Worm (Caenorhabditis elegans) whole organism, mixed stage, embryonic: ENCODE data around the gene cnp-3.
"Not testable (repeated sequence)": the region's sequence is repeated elsewhere in the genome, so short reads cannot be mapped to it uniquely, and the experiment has no call there.

Experiments
- M03D4.4 ChIP-seq: sonication (generic microtip); optimal IDR thresholded peaks from 2 replicates; lab custom pipeline; 2017; ENCODE audit warnings: mild to moderate bottlenecking, missing genetic modification characterization, missing compliant biosample characterization
- bed-3 ChIP-seq: fragments of 200-800 bp; sonication (Bioruptor generic); optimal IDR thresholded peaks from 3 replicates; lab custom pipeline; 2018; ENCODE audit warnings: mild to moderate bottlenecking, missing genetic modification characterization, moderate library complexity, missing compliant biosample characterization
- blmp-1 ChIP-seq: fragments of 150-350 bp; optimal IDR thresholded peaks from 2 replicates; lab custom pipeline; 2014; ENCODE audit warnings: missing biosample characterization, missing genetic modification characterization
- ceh-39 ChIP-seq: fragments of 150-350 bp; optimal IDR thresholded peaks from 2 replicates; lab custom pipeline; 2014; ENCODE audit warnings: missing biosample characterization, missing genetic modification characterization
- ceh-83 ChIP-seq: fragments of 200-800 bp; sonication (Bioruptor generic); optimal IDR thresholded peaks from 2 replicates; lab custom pipeline; 2018; ENCODE audit warnings: mild to moderate bottlenecking, missing genetic modification characterization, missing compliant biosample characterization
- ces-1 ChIP-seq: fragments of 150-350 bp; optimal IDR thresholded peaks from 2 replicates; lab custom pipeline; 2014; ENCODE audit warnings: missing biosample characterization, missing genetic modification reagents, missing genetic modification characterization
- cnd-1 ChIP-seq: fragments of 200-800 bp; sonication (Bioruptor generic); optimal IDR thresholded peaks from 2 replicates; lab custom pipeline; 2018; ENCODE audit warnings: mild to moderate bottlenecking, missing genetic modification characterization, missing compliant biosample characterization
- drap-1 ChIP-seq: fragments of 200-800 bp; sonication (Bioruptor generic); optimal IDR thresholded peaks from 3 replicates; lab custom pipeline; 2018; ENCODE audit warnings: mild to moderate bottlenecking, missing genetic modification characterization, missing compliant biosample characterization
- elt-1 ChIP-seq: sonication (generic microtip); optimal IDR thresholded peaks from 2 replicates; lab custom pipeline; 2017; ENCODE audit warnings: missing genetic modification characterization, mild to moderate bottlenecking, missing compliant biosample characterization, antibody characterized with exemption, moderate library complexity, borderline replicate concordance; ENCODE audit not compliant: insufficient read depth
- elt-3 ChIP-seq: fragments of 150-350 bp; optimal IDR thresholded peaks from 2 replicates; lab custom pipeline; 2014; ENCODE audit warnings: missing biosample characterization, missing genetic modification characterization
- flh-1 ChIP-seq: fragments of 200-800 bp; sonication (Bioruptor generic); optimal IDR thresholded peaks from 2 replicates; lab custom pipeline; 2018; ENCODE audit warnings: mild to moderate bottlenecking, missing genetic modification characterization, moderate library complexity, missing compliant biosample characterization
- ham-2 ChIP-seq: fragments of 200-800 bp; sonication (Bioruptor generic); optimal IDR thresholded peaks from 2 replicates; lab custom pipeline; 2018; ENCODE audit warnings: mild to moderate bottlenecking, missing genetic modification characterization, missing compliant biosample characterization
- hlh-1 ChIP-seq: fragments of 150-350 bp; optimal IDR thresholded peaks from 2 replicates; lab custom pipeline; 2014; ENCODE audit warnings: missing biosample characterization, missing genetic modification reagents, missing genetic modification characterization
- lin-13 ChIP-seq: fragments of 150-350 bp; optimal IDR thresholded peaks from 2 replicates; lab custom pipeline; 2014; ENCODE audit warnings: missing biosample characterization, missing genetic modification characterization
- lsy-2 ChIP-seq: fragments of 150-350 bp; optimal IDR thresholded peaks from 2 replicates; lab custom pipeline; 2014; ENCODE audit warnings: missing biosample characterization, missing genetic modification characterization
- mab-5 ChIP-seq: fragments of 150-350 bp; optimal IDR thresholded peaks from 2 replicates; lab custom pipeline; 2014; ENCODE audit warnings: missing biosample characterization, missing genetic modification characterization
- mep-1 ChIP-seq: fragments of 150-350 bp; optimal IDR thresholded peaks from 2 replicates; lab custom pipeline; 2017; ENCODE audit warnings: missing biosample characterization, missing genetic modification reagents, missing genetic modification characterization, inconsistent platforms
- mls-2 ChIP-seq: sonication (generic microtip); optimal IDR thresholded peaks from 2 replicates; lab custom pipeline; 2016; ENCODE audit warnings: mild to moderate bottlenecking, missing genetic modification characterization, moderate library complexity, missing compliant biosample characterization
- nhr-12 ChIP-seq: fragments of 150-350 bp; optimal IDR thresholded peaks from 2 replicates; lab custom pipeline; 2014; ENCODE audit warnings: missing biosample characterization, missing genetic modification characterization
- nhr-237 ChIP-seq: fragments of 150-350 bp; optimal IDR thresholded peaks from 2 replicates; lab custom pipeline; 2014; ENCODE audit warnings: missing biosample characterization, missing genetic modification characterization
- nhr-28 ChIP-seq: fragments of 150-350 bp; optimal IDR thresholded peaks from 2 replicates; lab custom pipeline; 2014; ENCODE audit warnings: missing biosample characterization, missing genetic modification characterization
- nhr-76 ChIP-seq: sonication (generic microtip); optimal IDR thresholded peaks from 2 replicates; lab custom pipeline; 2017; ENCODE audit warnings: missing biosample characterization, missing genetic modification characterization
- pha-4 ChIP-seq: fragments of 150-350 bp; optimal IDR thresholded peaks from 2 replicates; lab custom pipeline; 2018; ENCODE audit warnings: missing biosample characterization, missing genetic modification reagents, missing genetic modification characterization
- snpc-4 ChIP-seq: fragments of 150-350 bp; optimal IDR thresholded peaks from 2 replicates; lab custom pipeline; 2014; ENCODE audit warnings: missing biosample characterization, missing genetic modification characterization
- sptf-1 ChIP-seq: sonication (generic microtip); optimal IDR thresholded peaks from 2 replicates; lab custom pipeline; 2017; ENCODE audit warnings: mild to moderate bottlenecking, missing genetic modification characterization, moderate library complexity, missing compliant biosample characterization
- tbx-8 ChIP-seq: fragments of 200-800 bp; sonication (Bioruptor generic); optimal IDR thresholded peaks from 2 replicates; lab custom pipeline; 2018; ENCODE audit warnings: mild to moderate bottlenecking, missing genetic modification characterization, moderate library complexity, missing compliant biosample characterization
- unc-39 ChIP-seq: fragments of 150-350 bp; optimal IDR thresholded peaks from 2 replicates; lab custom pipeline; 2014; ENCODE audit warnings: missing biosample characterization, missing genetic modification characterization
- zip-8 ChIP-seq: fragments of 150-350 bp; optimal IDR thresholded peaks from 2 replicates; lab custom pipeline; 2014; ENCODE audit warnings: missing biosample characterization, missing genetic modification characterization
- ztf-11 ChIP-seq: fragments of 150-350 bp; optimal IDR thresholded peaks from 2 replicates; lab custom pipeline; 2014; ENCODE audit warnings: missing biosample characterization, missing genetic modification characterization

cnp-3 gene

ce11 chrX:17135704-17136103 lies 2.2 kb downstream of the cnp-3 start:
- no peak for TF ChIP-seq ceh-39 (tag; lab: Kevin White, UChicago)

- no peak for TF ChIP-seq elt-3 (tag; lab: Kevin White, UChicago)
- TF ChIP-seq ham-2 (GFP tag; lab: Kevin White, UChicago): no peak
- no peak for TF ChIP-seq cnd-1
- TF ChIP-seq elt-1 (tag; lab: Kevin White, UChicago): no peak
- TF ChIP-seq ceh-83 (GFP tag; lab: Kevin White, UChicago): no peak
- TF ChIP-seq snpc-4: no peak
- no peak for TF ChIP-seq M03D4.4
- TF ChIP-seq nhr-28 (tag; lab: Kevin White, UChicago): no peak
- TF ChIP-seq sptf-1 (tag; lab: Kevin White, UChicago): no peak
- no peak for TF ChIP-seq mep-1 (tag; lab: Kevin White, UChicago)
- TF ChIP-seq mab-5 (tag; lab: Kevin White, UChicago): no peak
- no peak for TF ChIP-seq lin-13 (tag; lab: Kevin White, UChicago)
- no peak for TF ChIP-seq pha-4 (tag; lab: Kevin White, UChicago)
- TF ChIP-seq lsy-2 (tag; lab: Kevin White, UChicago): no peak
- TF ChIP-seq nhr-237 (tag; lab: Kevin White, UChicago): no peak
- TF ChIP-seq drap-1 (GFP tag; lab: Kevin White, UChicago): no peak
Measured at ce11 chrX:17134427-17134826, 3.5 kb downstream of the cnp-3 start, which contains the start of gene K09E3.7. K09E3.7 (minus strand) TSS chrX:17134527.

- not testable (repeated sequence) for TF ChIP-seq zip-8; hlh-1 (tag; lab: Kevin White, UChicago); bed-3 (GFP tag; lab: Kevin White, UChicago)
Measured at ce11 chrX:17117359-17117758, 20.6 kb downstream of the cnp-3 start, which contains the start of gene K09E3.2. K09E3.2 (plus strand) TSS chrX:17117659.

ce11 chrX:17115089-17115488 lies 22.8 kb downstream of the cnp-3 start, which contains the start of gene lido-6:
lido-6 (minus strand) TSS chrX:17115189.
- TF ChIP-seq mep-1 (tag; lab: Kevin White, UChicago) (no peak), snpc-4 (no peak), elt-3 (tag; lab: Kevin White, UChicago) (no peak), nhr-12 (tag; lab: Kevin White, UChicago) (no peak), flh-1 (no peak), ceh-39 (tag; lab: Kevin White, UChicago) (no peak), tbx-8 (GFP tag; lab: Kevin White, UChicago) (no peak), sptf-1 (tag; lab: Kevin White, UChicago) (no peak), nhr-76 (tag; lab: Kevin White, UChicago) (no peak), elt-1 (tag; lab: Kevin White, UChicago) (no peak), mab-5 (tag; lab: Kevin White, UChicago) (no peak), mls-2 (tag; lab: Kevin White, UChicago) (no peak), blmp-1 (tag; lab: Kevin White, UChicago) (no peak)

ce11 chrX:17110555-17110954 lies 27.4 kb downstream of the cnp-3 start, which contains the start of gene lido-5:
lido-5 (minus strand) TSS chrX:17110655.
- TF ChIP-seq ces-1 (GFP tag; lab: Kevin White, UChicago) (no peak), zip-8 (no peak), elt-3 (tag; lab: Kevin White, UChicago) (no peak), unc-39 (no peak), nhr-12 (tag; lab: Kevin White, UChicago) (no peak), hlh-1 (tag; lab: Kevin White, UChicago) (no peak), ztf-11 (tag; lab: Kevin White, UChicago) (no peak), snpc-4 (no peak), drap-1 (GFP tag; lab: Kevin White, UChicago) (no peak), ceh-83 (GFP tag; lab: Kevin White, UChicago) (no peak), tbx-8 (GFP tag; lab: Kevin White, UChicago) (no peak), lin-13 (tag; lab: Kevin White, UChicago) (no peak), pha-4 (tag; lab: Kevin White, UChicago) (no peak), sptf-1 (tag; lab: Kevin White, UChicago) (no peak), mls-2 (tag; lab: Kevin White, UChicago) (no peak), flh-1 (no peak), blmp-1 (tag; lab: Kevin White, UChicago) (no peak)
- TF ChIP-seq, all 35 proteins: peak for 0
